Fruit fly (Drosophila melanogaster): ENCODE results near the gene CG13081.

- TF ChIP-seq CG6163 (GFP tag; IDR thresholded peaks at IDR 0.05) (no peak), CG11294 (GFP tag; IDR thresholded peaks at IDR 0.05) (no peak), Hr38 (GFP tag; optimal IDR thresholded peaks at IDR 0.05) (no peak), Lpt (GFP tag; optimal IDR thresholded peaks at IDR 0.05) (no peak), fd59A (GFP tag; optimal IDR thresholded peaks at IDR 0.05) (no peak), ss (GFP tag; optimal IDR thresholded peaks at IDR 0.05) (no peak), CG4318 (GFP tag; optimal IDR thresholded peaks at IDR 0.05) (no peak), Ets21C (GFP tag; optimal IDR thresholded peaks at IDR 0.05) (no peak), CG6276 (GFP tag; optimal IDR thresholded peaks at IDR 0.05) (no peak), cyc (GFP tag; optimal IDR thresholded peaks at IDR 0.05) (no peak), Hr4 (GFP tag; optimal IDR thresholded peaks at IDR 0.05) (no peak), Hr39 (GFP tag; optimal IDR thresholded peaks at IDR 0.05) (no peak), spab (GFP tag; optimal IDR thresholded peaks at IDR 0.05) (no peak)
Measured at dm6 chr2L:19574959-19575625, 34.7 kb downstream of the CG13081 start.
